Fruit fly (Drosophila melanogaster): Measurements from ENCODE around the gene CG32320.
"Not testable (repeated sequence)": the region's sequence is repeated elsewhere in the genome, so short reads cannot be mapped to it uniquely, and the experiment has no call there.

The CG32320 gene

dm6 chr3L:1398286-1398685 is at the start of gene CG32320:
Gene CG32320, plus strand, starts transcription at chr3L:1398586.
- not testable (repeated sequence) for TF ChIP-seq pan (optimal IDR thresholded peaks at IDR 0.05); EcR (GFP tag; optimal IDR thresholded peaks at IDR 0.05); psq (optimal IDR thresholded peaks at IDR 0.05)

- no peak for TF ChIP-seq pan (optimal IDR thresholded peaks at IDR 0.05)
- no peak for TF ChIP-seq EcR (GFP tag; optimal IDR thresholded peaks at IDR 0.05)
- no peak for TF ChIP-seq psq (optimal IDR thresholded peaks at IDR 0.05)
- no peak for TF ChIP-seq usp (GFP tag; optimal IDR thresholded peaks at IDR 0.05)
- TF ChIP-seq Dll (optimal IDR thresholded peaks at IDR 0.05) = no peak
- TF ChIP-seq CG8478 (optimal IDR thresholded peaks at IDR 0.05) = no peak
Observed at dm6 chr3L:1348935-1349334, 49.5 kb upstream of the CG32320 start.

dm6 chr3L:1349397-1349796 is 49.0 kb upstream of the CG32320 start:
- TF ChIP-seq CG8478 (optimal IDR thresholded peaks at IDR 0.05) (no peak), pan (optimal IDR thresholded peaks at IDR 0.05) (no peak), Dll (optimal IDR thresholded peaks at IDR 0.05) (no peak), psq (optimal IDR thresholded peaks at IDR 0.05) (no peak), EcR (GFP tag; optimal IDR thresholded peaks at IDR 0.05) (no peak), usp (GFP tag; optimal IDR thresholded peaks at IDR 0.05) (no peak)

dm6 chr3L:1349942-1350923 is 48.2 kb upstream of the CG32320 start:
- TF ChIP-seq Dll (optimal IDR thresholded peaks at IDR 0.05) (no peak), EcR (GFP tag; optimal IDR thresholded peaks at IDR 0.05) (no peak), psq (optimal IDR thresholded peaks at IDR 0.05) (peak; percentile 29), usp (GFP tag; optimal IDR thresholded peaks at IDR 0.05) (no peak), pan (optimal IDR thresholded peaks at IDR 0.05) (no peak), CG8478 (optimal IDR thresholded peaks at IDR 0.05) (no peak)

- no peak for TF ChIP-seq pan (optimal IDR thresholded peaks at IDR 0.05)
- TF ChIP-seq Dll (optimal IDR thresholded peaks at IDR 0.05) = no peak
- TF ChIP-seq usp (GFP tag; optimal IDR thresholded peaks at IDR 0.05) = no peak
- no peak for TF ChIP-seq psq (optimal IDR thresholded peaks at IDR 0.05)
- TF ChIP-seq EcR (GFP tag; optimal IDR thresholded peaks at IDR 0.05) = no peak
- no peak for TF ChIP-seq CG8478 (optimal IDR thresholded peaks at IDR 0.05)
Observed at dm6 chr3L:1350924-1351215, 47.5 kb upstream of the CG32320 start, which contains the start of gene CG9166. Gene CG9166, plus strand, starts transcription at chr3L:1351116.

dm6 chr3L:1352065-1352464 is 46.3 kb upstream of the CG32320 start:
- TF ChIP-seq usp (GFP tag; optimal IDR thresholded peaks at IDR 0.05) (no peak), pan (optimal IDR thresholded peaks at IDR 0.05) (no peak), Dll (optimal IDR thresholded peaks at IDR 0.05) (no peak), CG8478 (optimal IDR thresholded peaks at IDR 0.05) (no peak), EcR (GFP tag; optimal IDR thresholded peaks at IDR 0.05) (no peak), psq (optimal IDR thresholded peaks at IDR 0.05) (no peak)

dm6 chr3L:1354214-1354613 is 44.2 kb upstream of the CG32320 start:
- TF ChIP-seq pan (optimal IDR thresholded peaks at IDR 0.05) = no peak
- TF ChIP-seq EcR (GFP tag; optimal IDR thresholded peaks at IDR 0.05) = no peak
- no peak for TF ChIP-seq usp (GFP tag; optimal IDR thresholded peaks at IDR 0.05)
- no peak for TF ChIP-seq Dll (optimal IDR thresholded peaks at IDR 0.05)
- TF ChIP-seq CG8478 (optimal IDR thresholded peaks at IDR 0.05) = no peak
- no peak for TF ChIP-seq psq (optimal IDR thresholded peaks at IDR 0.05)

- no peak for TF ChIP-seq Dll (optimal IDR thresholded peaks at IDR 0.05)
- TF ChIP-seq pan (optimal IDR thresholded peaks at IDR 0.05) = no peak
- no peak for TF ChIP-seq CG8478 (optimal IDR thresholded peaks at IDR 0.05)
- no peak for TF ChIP-seq EcR (GFP tag; optimal IDR thresholded peaks at IDR 0.05)
- no peak for TF ChIP-seq psq (optimal IDR thresholded peaks at IDR 0.05)
- no peak for TF ChIP-seq usp (GFP tag; optimal IDR thresholded peaks at IDR 0.05)
Observed at dm6 chr3L:1358338-1358737, 40.0 kb upstream of the CG32320 start.

- TF ChIP-seq usp (GFP tag; optimal IDR thresholded peaks at IDR 0.05) = no peak
- no peak for TF ChIP-seq psq (optimal IDR thresholded peaks at IDR 0.05)
- TF ChIP-seq CG8478 (optimal IDR thresholded peaks at IDR 0.05) = no peak
- TF ChIP-seq pan (optimal IDR thresholded peaks at IDR 0.05) = no peak
- no peak for TF ChIP-seq EcR (GFP tag; optimal IDR thresholded peaks at IDR 0.05)
- TF ChIP-seq Dll (optimal IDR thresholded peaks at IDR 0.05) = no peak
Observed at dm6 chr3L:1364368-1364767, 34.0 kb upstream of the CG32320 start.

- TF ChIP-seq usp (GFP tag; optimal IDR thresholded peaks at IDR 0.05) = no peak
- TF ChIP-seq CG8478 (optimal IDR thresholded peaks at IDR 0.05) = no peak
- no peak for TF ChIP-seq Dll (optimal IDR thresholded peaks at IDR 0.05)
- TF ChIP-seq pan (optimal IDR thresholded peaks at IDR 0.05) = no peak
- TF ChIP-seq psq (optimal IDR thresholded peaks at IDR 0.05) = no peak
Observed at dm6 chr3L:1366879-1367650, 31.3 kb upstream of the CG32320 start.

- TF ChIP-seq psq (optimal IDR thresholded peaks at IDR 0.05) (no peak), pan (optimal IDR thresholded peaks at IDR 0.05) (no peak), Dll (optimal IDR thresholded peaks at IDR 0.05) (no peak), CG8478 (optimal IDR thresholded peaks at IDR 0.05) (no peak), EcR (GFP tag; optimal IDR thresholded peaks at IDR 0.05) (no peak), usp (GFP tag; optimal IDR thresholded peaks at IDR 0.05) (no peak)
Observed at dm6 chr3L:1368201-1368617, 30.2 kb upstream of the CG32320 start.

Data from whole organism.